Worm (Caenorhabditis elegans): ENCODE results near the gene pigb-1.

Gene pigb-1

DNA sequence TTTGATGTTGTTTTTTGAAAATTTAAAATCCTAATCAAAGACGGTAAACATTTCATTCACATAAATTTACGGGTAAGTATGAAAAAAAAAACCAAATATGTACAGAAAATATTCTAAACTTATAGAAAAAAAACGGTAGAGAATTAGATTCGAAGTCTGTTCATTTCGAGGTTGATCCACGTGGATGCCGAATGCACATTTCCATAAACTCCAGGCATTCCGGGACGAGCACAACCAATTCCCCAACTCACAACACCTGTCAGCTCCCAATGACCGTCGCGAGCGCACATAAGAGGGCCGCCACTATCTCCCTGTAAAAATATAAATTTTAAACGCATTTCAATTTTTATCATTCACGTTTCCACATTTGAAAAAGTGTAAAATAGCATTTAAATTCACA, 44.8 kb downstream of the pigb-1 start:
- TF ChIP-seq lin-38 (GFP tag; IDR thresholded peaks at IDR 0.05) (peak; percentile 39), lin-39 (tag; optimal IDR thresholded peaks at IDR 0.05) (no peak), arid-1 (GFP tag; conservative IDR thresholded peaks at IDR 0.05) (0 out of 2 replicates have a peak, but pooled peaks have one; percentile 7), Y48G9A.11 (GFP tag; IDR thresholded peaks at IDR 0.05) (peak; percentile 43; the same call in 1 of the 2 replicates), duxl-1 (tag; optimal IDR thresholded peaks at IDR 0.05; ENCODE audit: poor library complexity) (peak; percentile 22), skn-1 (tag; optimal IDR thresholded peaks at IDR 0.05) (no peak)

DNA sequence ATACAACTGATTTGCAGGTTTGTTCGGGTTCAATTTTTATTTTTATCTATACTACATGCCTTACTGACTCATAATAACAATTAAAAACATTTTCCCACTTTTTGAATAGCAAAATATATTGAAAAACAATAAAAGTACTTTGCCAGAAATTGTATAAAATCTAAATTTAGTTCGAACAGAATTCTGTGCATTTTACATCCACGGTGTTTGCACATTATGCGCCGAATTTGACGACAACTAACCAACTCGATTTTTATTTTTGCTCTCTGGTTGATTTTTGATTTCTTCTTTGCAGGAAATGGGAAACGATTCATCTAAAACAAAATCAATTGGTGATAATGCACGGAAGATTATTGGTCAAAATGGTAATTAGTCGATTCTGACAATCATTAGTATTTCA, 46.1 kb downstream of the pigb-1 start:
- TF ChIP-seq T20F7.1 (GFP tag; optimal IDR thresholded peaks at IDR 0.05) (peak; percentile 70), arid-1 (GFP tag; conservative IDR thresholded peaks at IDR 0.05) (no peak), nhr-111 (GFP tag; optimal IDR thresholded peaks at IDR 0.05) (no peak), spr-3 (GFP tag; optimal IDR thresholded peaks at IDR 0.05) (no peak), tra-1 (GFP tag; IDR thresholded peaks at IDR 0.05) (no peak), mes-2 (tag; optimal IDR thresholded peaks at IDR 0.05; ENCODE audit: poor library complexity, severe bottlenecking) (peak; percentile 17), dve-1 (tag; optimal IDR thresholded peaks at IDR 0.05; ENCODE audit: insufficient read depth) (peak; percentile 17), vab-7 (GFP tag; IDR thresholded peaks at IDR 0.05) (no peak), dmd-9 (GFP tag; IDR thresholded peaks at IDR 0.05) (no peak), mdt-29 (GFP tag; IDR thresholded peaks at IDR 0.05) (no peak), lin-1 (GFP tag; IDR thresholded peaks at IDR 0.05) (no peak), sdz-12 (GFP tag; optimal IDR thresholded peaks at IDR 0.05) (no peak), mxl-3 (GFP tag; optimal IDR thresholded peaks at IDR 0.05) (no peak), nhr-6 (tag; optimal IDR thresholded peaks at IDR 0.05) (peak; percentile 64), nhr-11 (tag; optimal IDR thresholded peaks at IDR 0.05) (no peak), spr-1 (tag; optimal IDR thresholded peaks at IDR 0.05) (no peak), nhr-237 (tag; optimal IDR thresholded peaks at IDR 0.05) (no peak), nhr-25 (tag; optimal IDR thresholded peaks at IDR 0.05; ENCODE audit: borderline replicate concordance, insufficient read depth) (no peak), lsy-2 (tag; optimal IDR thresholded peaks at IDR 0.05) (peak in 1 of 2 experiments; percentile 38)

DNA sequence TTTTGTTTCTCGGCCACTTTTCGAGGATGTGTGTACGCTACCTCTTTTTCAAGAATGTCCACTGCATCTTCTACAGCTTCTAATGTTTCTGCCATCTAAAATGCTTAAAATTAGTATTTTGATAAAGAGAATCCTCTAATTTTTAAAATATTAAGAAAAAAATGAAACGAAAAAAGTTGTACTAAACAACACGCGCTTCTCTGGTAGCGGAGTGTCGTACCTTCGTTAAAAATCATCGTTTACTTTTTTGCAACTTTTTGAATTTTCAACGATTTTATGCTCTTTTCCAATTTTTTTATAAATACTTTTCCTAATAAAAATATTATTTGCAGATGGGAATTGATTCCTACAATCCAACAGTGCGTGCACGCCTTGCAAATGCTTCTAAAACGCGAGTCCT, 47.2 kb downstream of the pigb-1 start, which contains the start of the genes gldi-11 and ZK546.2:
Gene gldi-11 (minus strand): TSS at position 95 of the 400 bp plus-strand sequence.
Gene ZK546.2 (plus strand): TSS at position 333 of the 400 bp plus-strand sequence.
- TF ChIP-seq ceh-62 (tag; optimal IDR thresholded peaks at IDR 0.05), result no peak
- TF ChIP-seq ztf-11 (tag; optimal IDR thresholded peaks at IDR 0.05), result no peak
- peak; percentile 90 for TF ChIP-seq T20F7.1 (GFP tag; optimal IDR thresholded peaks at IDR 0.05)
- no peak for TF ChIP-seq mdl-1 (tag; optimal IDR thresholded peaks at IDR 0.05)
- TF ChIP-seq ceh-28 (tag; optimal IDR thresholded peaks at IDR 0.05), result no peak
- TF ChIP-seq hif-1 (tag; optimal IDR thresholded peaks at IDR 0.05), result no peak
- no peak for TF ChIP-seq gei-8 (GFP tag; optimal IDR thresholded peaks at IDR 0.05)
- TF ChIP-seq hmg-1.1 (GFP tag; IDR thresholded peaks at IDR 0.05), result no peak
- TF ChIP-seq aha-1 (tag), result peak; percentile 84
- no peak for TF ChIP-seq T26A8.4 (GFP tag; IDR thresholded peaks at IDR 0.05)
- peak in 1 of 2 experiments; percentile 41 for TF ChIP-seq lsy-2 (tag; optimal IDR thresholded peaks at IDR 0.05)
- no peak for TF ChIP-seq lim-7 (GFP tag; IDR thresholded peaks at IDR 0.05)
- TF ChIP-seq mxl-2 (GFP tag; conservative IDR thresholded peaks at IDR 0.05), result no peak

DNA sequence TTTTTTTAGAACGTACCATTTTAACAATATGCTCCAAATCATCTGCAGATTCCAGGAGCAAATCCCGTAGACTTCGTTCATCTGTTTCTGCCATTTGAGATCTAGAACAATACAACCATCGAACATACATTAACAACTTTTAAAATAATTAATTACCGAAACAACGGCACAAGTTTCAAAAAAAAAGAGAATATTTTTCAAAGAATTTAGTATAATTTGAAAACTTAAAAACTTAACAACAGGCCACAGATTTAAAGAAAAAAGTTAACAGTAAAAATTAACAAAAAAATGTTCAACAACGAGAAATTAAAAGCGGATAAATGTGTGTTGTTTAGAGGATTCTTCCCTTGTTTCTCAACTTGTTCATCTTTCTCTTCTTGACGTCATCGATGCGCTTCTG, 49.0 kb downstream of the pigb-1 start, which contains the start of gene mdt-4:
Gene mdt-4 (minus strand): TSS at position 101 of the 400 bp plus-strand sequence.
- TF ChIP-seq lin-38 (GFP tag; IDR thresholded peaks at IDR 0.05), result peak; percentile 18; the same call in 1 of the 2 replicates
- TF ChIP-seq mdl-1 (tag; optimal IDR thresholded peaks at IDR 0.05), result no peak
- TF ChIP-seq T20F7.1 (GFP tag; optimal IDR thresholded peaks at IDR 0.05), result peak; percentile 31
